Worm (Caenorhabditis elegans): Measurements from ENCODE around the gene nxf-2.

ce11 chrV:14438099-14438739 is 20.6 kb upstream of the nxf-2 start:
- TF ChIP-seq pqm-1 (tag; optimal IDR thresholded peaks at IDR 0.05) (no peak), unc-62 (GFP tag; optimal IDR thresholded peaks at IDR 0.05) (no peak), snpc-4 (tag; optimal IDR thresholded peaks at IDR 0.05) (no peak), ztf-11 (tag; optimal IDR thresholded peaks at IDR 0.05) (no peak), tbx-2 (tag; optimal IDR thresholded peaks at IDR 0.05) (no peak), elt-3 (tag; optimal IDR thresholded peaks at IDR 0.05) (no peak)
